Worm (Caenorhabditis elegans) whole organism, early embryonic: ENCODE measurements around the gene rsa-2.

ENCODE experiments used
- ama-1 ChIP-seq: fragments of 150-350 bp; optimal IDR thresholded peaks from 2 replicates; lab custom pipeline; 2014
- pes-1 ChIP-seq: fragments of 200-800 bp; sonication (Bioruptor generic); IDR thresholded peaks from 2 replicates; pipeline ENCODE4 v1.3.6; 2022; ENCODE audit warnings: missing genetic modification reagents, missing genetic modification characterization, missing compliant biosample characterization
- tbx-37 ChIP-seq: fragments of 200-800 bp; sonication (Bioruptor generic); conservative IDR thresholded peaks from 2 replicates; pipeline ENCODE4 v1.3.6; 2022; ENCODE audit warnings: missing genetic modification reagents, missing genetic modification characterization, missing compliant biosample characterization

DNA sequence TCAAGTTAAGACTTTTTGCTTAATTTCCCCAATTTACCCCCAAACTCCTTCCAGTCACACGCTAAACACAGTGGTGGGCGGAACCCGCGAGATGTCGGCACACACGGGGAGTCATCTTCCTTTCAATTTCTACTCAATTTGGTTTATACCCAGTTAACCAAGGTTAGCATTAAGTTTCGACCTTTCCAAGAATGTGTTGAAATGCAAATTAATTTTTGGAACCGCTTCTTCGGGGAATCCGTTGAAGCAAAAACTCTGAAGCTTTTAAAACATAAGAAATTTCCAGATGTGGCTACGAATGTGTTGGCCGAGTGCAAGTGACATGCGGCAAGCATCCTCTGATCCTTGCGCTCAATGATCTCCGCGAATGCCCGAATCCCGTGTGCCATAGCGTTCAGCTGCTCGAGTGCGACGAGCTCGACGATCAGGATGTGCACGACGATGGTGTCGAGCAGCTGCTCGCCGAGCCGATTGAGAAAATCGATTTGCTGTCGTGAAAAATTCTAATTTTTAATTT, 27.6 kb downstream of the rsa-2 start:
- TF ChIP-seq ama-1 (lab: Kevin White, UChicago) = peak; percentile 46
- TF ChIP-seq tbx-37 (GFP tag; lab: Robert Waterston, UW) = no peak
- no peak for TF ChIP-seq pes-1 (GFP tag; lab: Robert Waterston, UW)
